Fruit fly (Drosophila melanogaster): ENCODE data around the gene Fum4.

DNA sequence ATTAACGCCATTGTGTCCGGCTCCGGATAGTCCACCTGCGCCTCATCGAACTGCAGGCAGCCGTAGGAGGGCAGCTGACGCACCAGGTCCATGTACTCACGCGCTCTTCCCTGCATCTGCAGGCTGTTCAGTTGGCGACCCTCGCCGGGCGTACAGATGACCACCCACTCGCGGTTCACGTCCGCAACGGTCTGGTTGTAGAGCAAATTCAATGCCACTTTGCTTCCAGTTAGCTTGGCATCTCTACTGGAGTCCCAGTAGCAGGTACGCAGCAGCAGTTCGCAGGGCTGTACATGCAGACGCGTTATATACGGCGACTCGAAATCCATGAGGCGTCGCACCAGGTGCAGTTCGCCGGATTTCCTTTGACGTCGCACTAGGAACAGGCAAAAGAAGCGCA, 14.6 kb upstream of the Fum4 start:
- TF ChIP-seq zfh1 (GFP tag; IDR thresholded peaks at IDR 0.05) (no peak), knrl (GFP tag; IDR thresholded peaks at IDR 0.05; ENCODE audit: partially characterized antibody) (no peak), Oli (tag; optimal IDR thresholded peaks at IDR 0.05) (no peak), CG8765 (GFP tag; IDR thresholded peaks at IDR 0.05) (no peak), Lhr (GFP tag; optimal IDR thresholded peaks at IDR 0.05) (no peak), CG9437 (GFP tag; optimal IDR thresholded peaks at IDR 0.05) (no peak), CG16779 (GFP tag; IDR thresholded peaks at IDR 0.05) (no peak), Dfd (GFP tag; optimal IDR thresholded peaks at IDR 0.05) (no peak), scrt (GFP tag; optimal IDR thresholded peaks at IDR 0.05) (no peak), insv (GFP tag; optimal IDR thresholded peaks at IDR 0.05) (no peak), onecut (GFP tag; IDR thresholded peaks at IDR 0.05) (no peak)

Measured in whole organism, embryonic.